Worm (Caenorhabditis elegans): ENCODE measurements around the gene cks-1.

- TF ChIP-seq cog-1 (tag; optimal IDR thresholded peaks at IDR 0.05): no peak
- no peak for TF ChIP-seq ref-1 (GFP tag; conservative IDR thresholded peaks at IDR 0.05)
- TF ChIP-seq tab-1 (GFP tag; IDR thresholded peaks at IDR 0.05): no peak
- no peak for TF ChIP-seq flt-1 (GFP tag; IDR thresholded peaks at IDR 0.05)
- TF ChIP-seq ztf-23 (GFP tag; IDR thresholded peaks at IDR 0.05): no peak
- TF ChIP-seq klf-2 (GFP tag; conservative IDR thresholded peaks at IDR 0.05): no peak
- no peak for TF ChIP-seq med-1 (GFP tag; optimal IDR thresholded peaks at IDR 0.05; ENCODE audit: insufficient read depth)
- no peak for TF ChIP-seq T22C8.4 (GFP tag; IDR thresholded peaks at IDR 0.05)
- no peak for TF ChIP-seq ztf-29 (GFP tag; IDR thresholded peaks at IDR 0.05)
Measured at ce11 chrIV:8481308-8481707, 32.4 kb upstream of the cks-1 start, which contains the start of gene spp-8.

All from whole organism, midembryonic.